4 fruit fly cellular contexts compared by ENCODE assay signal in the genomic region with DNA sequence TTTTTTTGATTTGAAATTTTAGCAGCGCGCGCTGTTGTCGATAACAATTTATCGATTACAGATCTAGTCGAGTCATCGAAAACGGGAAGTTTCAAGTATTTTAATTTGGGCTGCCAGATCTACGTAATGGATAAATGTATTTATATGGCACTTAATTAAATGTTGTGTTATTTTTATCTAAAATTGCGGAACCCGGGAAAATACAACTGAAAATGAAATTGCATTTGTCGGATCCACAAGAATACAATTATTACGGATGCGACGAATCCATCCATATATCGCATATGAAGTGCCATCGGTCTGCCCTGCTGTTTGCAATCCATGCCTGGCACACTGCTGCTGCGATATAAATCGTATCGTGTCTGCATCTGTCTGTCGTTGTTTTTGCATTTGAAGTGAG.
A peak's percentile ranks its signal among the peaks of the same experiment; 100 is the strongest.
TF ChIP-seq lines count a peak whose summit lies in the region.

A gene (plus strand): TSS at position 108 of the 400 bp plus-strand sequence.

TF ChIP-seq in whole organism, adult, 20 proteins besides CTCF, POLR2A, EP300 and RAD21 (continued from another document):
- TF ChIP-seq pad (GFP tag; optimal IDR thresholded peaks at IDR 0.05; lab: Kevin White, UChicago) = peak; percentile 53
- peak; percentile 50 for TF ChIP-seq ovo (GFP tag; optimal IDR thresholded peaks at IDR 0.05; lab: Kevin White, UChicago)
- peak; percentile 55 for TF ChIP-seq CG7101 (tag; optimal IDR thresholded peaks at IDR 0.05; lab: Kevin White, UChicago)

TF ChIP-seq in whole organism, embryonic, 481 proteins besides CTCF, POLR2A, EP300 and RAD21 (continued from another document and continues in another):
- TF ChIP-seq CG17359 (tag; optimal IDR thresholded peaks at IDR 0.05; lab: Kevin White, UChicago) (peak; percentile 26), insv (GFP tag; optimal IDR thresholded peaks at IDR 0.05; lab: Kevin White, UChicago) (peak in 1 of 2 experiments; percentile 8), Neu2 (GFP tag; optimal IDR thresholded peaks at IDR 0.05; lab: Kevin White, UChicago; ENCODE audit: borderline replicate concordance) (no peak), sens-2 (GFP tag; IDR thresholded peaks at IDR 0.05; lab: Robert Waterston, UW) (no peak), CG4282 (GFP tag; optimal IDR thresholded peaks at IDR 0.05; lab: Kevin White, UChicago) (peak; percentile 22), CG15514 (GFP tag; optimal IDR thresholded peaks at IDR 0.05; lab: Kevin White, UChicago) (peak; percentile 84), CG14050 (GFP tag; IDR thresholded peaks at IDR 0.05; lab: Robert Waterston, UW) (0 out of 3 replicates have a peak, but pooled peaks have one; percentile 11), CG7556 (GFP tag; optimal IDR thresholded peaks at IDR 0.05; lab: Kevin White, UChicago) (peak; percentile 23), aop (GFP tag; IDR thresholded peaks at IDR 0.05; lab: Robert Waterston, UW) (no peak), lbe (GFP tag; optimal IDR thresholded peaks at IDR 0.05; lab: Kevin White, UChicago) (peak; percentile 18), Med (GFP tag; lab: Kevin White, UChicago) (peak; percentile 78), Usf (GFP tag; optimal IDR thresholded peaks at IDR 0.05; lab: Kevin White, UChicago) (no peak), CG3847 (GFP tag; IDR thresholded peaks at IDR 0.05; lab: Robert Waterston, UW) (peak; percentile 65), kay (GFP tag; optimal IDR thresholded peaks at IDR 0.05; lab: Kevin White, UChicago) (peak; percentile 20), CG13287 (GFP tag; IDR thresholded peaks at IDR 0.05; lab: Robert Waterston, UW; ENCODE audit: partially characterized antibody) (peak; percentile 88), Six4 (GFP tag; optimal IDR thresholded peaks at IDR 0.05; lab: Kevin White, UChicago) (no peak), HLH3B (GFP tag; IDR thresholded peaks at IDR 0.05; lab: Robert Waterston, UW) (peak; percentile 58), Chrac-16 (GFP tag; optimal IDR thresholded peaks at IDR 0.05; lab: Kevin White, UChicago) (peak; percentile 55), CG15269 (tag; optimal IDR thresholded peaks at IDR 0.05; lab: Kevin White, UChicago) (peak; percentile 48), CG14667 (GFP tag; IDR thresholded peaks at IDR 0.05; lab: Robert Waterston, UW) (no peak), CoRest (tag; optimal IDR thresholded peaks at IDR 0.05; lab: Kevin White, UChicago) (peak; percentile 61), scrt (GFP tag; optimal IDR thresholded peaks at IDR 0.05; lab: Kevin White, UChicago) (no peak), CG3838 (GFP tag; optimal IDR thresholded peaks at IDR 0.05; lab: Kevin White, UChicago) (no peak), pum (GFP tag; optimal IDR thresholded peaks at IDR 0.05; lab: Kevin White, UChicago) (peak; percentile 55), org-1 (GFP tag; optimal IDR thresholded peaks at IDR 0.05; lab: Kevin White, UChicago) (no peak), GATAe (GFP tag; conservative IDR thresholded peaks at IDR 0.05; lab: Robert Waterston, UW) (no peak), da (GFP tag; optimal IDR thresholded peaks at IDR 0.05; lab: Kevin White, UChicago) (no peak), CG32532 (GFP tag; IDR thresholded peaks at IDR 0.05; lab: Robert Waterston, UW) (peak; percentile 54), toy (GFP tag; IDR thresholded peaks at IDR 0.05; lab: Robert Waterston, UW) (no peak), Stat92E (GFP tag; optimal IDR thresholded peaks at IDR 0.05; lab: Kevin White, UChicago) (no peak), trh (GFP tag; optimal IDR thresholded peaks at IDR 0.05; lab: Kevin White, UChicago) (peak; percentile 7), NfI (GFP tag; optimal IDR thresholded peaks at IDR 0.05; lab: Kevin White, UChicago) (peak; percentile 45), CG34224 (GFP tag; IDR thresholded peaks at IDR 0.05; lab: Robert Waterston, UW; ENCODE audit: partially characterized antibody) (peak; percentile 79), Fer3 (tag; optimal IDR thresholded peaks at IDR 0.05; lab: Kevin White, UChicago) (peak; percentile 20), Atf3 (GFP tag; optimal IDR thresholded peaks at IDR 0.05; lab: Kevin White, UChicago) (no peak), CG13775 (GFP tag; optimal IDR thresholded peaks at IDR 0.05; lab: Kevin White, UChicago) (peak; percentile 67), jing (GFP tag; optimal IDR thresholded peaks at IDR 0.05; lab: Kevin White, UChicago) (no peak), z (GFP tag; IDR thresholded peaks at IDR 0.05; lab: Robert Waterston, UW) (no peak), CG31365 (tag; optimal IDR thresholded peaks at IDR 0.05; lab: Kevin White, UChicago) (no peak), gce (GFP tag; IDR thresholded peaks at IDR 0.05; lab: Robert Waterston, UW) (no peak), dpn (GFP tag; optimal IDR thresholded peaks at IDR 0.05; lab: Kevin White, UChicago) (peak; percentile 51 to 58)

TF ChIP-seq in whole organism, prepupa, 60 proteins besides CTCF, POLR2A, EP300 and RAD21 (continued from another document):
- TF ChIP-seq CG10631 (GFP tag; optimal IDR thresholded peaks at IDR 0.05; lab: Kevin White, UChicago) (peak; percentile 74), eg (GFP tag; IDR thresholded peaks at IDR 0.05; lab: Robert Waterston, UW) (peak; percentile 47), esn (GFP tag; optimal IDR thresholded peaks at IDR 0.05; lab: Kevin White, UChicago) (peak; percentile 62), Eip93F (GFP tag; optimal IDR thresholded peaks at IDR 0.05; lab: Kevin White, UChicago) (no peak), Met (GFP tag; optimal IDR thresholded peaks at IDR 0.05; lab: Kevin White, UChicago) (no peak), CG3032 (tag; optimal IDR thresholded peaks at IDR 0.05; lab: Kevin White, UChicago) (peak; percentile 34), lz (GFP tag; optimal IDR thresholded peaks at IDR 0.05; lab: Kevin White, UChicago) (peak; percentile 37), CG3919 (GFP tag; optimal IDR thresholded peaks at IDR 0.05; lab: Kevin White, UChicago) (peak; percentile 55), CG11902 (GFP tag; optimal IDR thresholded peaks at IDR 0.05; lab: Kevin White, UChicago) (peak; percentile 47), CG7368 (GFP tag; optimal IDR thresholded peaks at IDR 0.05; lab: Kevin White, UChicago) (peak; percentile 56), Ets21C (GFP tag; optimal IDR thresholded peaks at IDR 0.05; lab: Kevin White, UChicago) (peak; percentile 53), Hr38 (GFP tag; optimal IDR thresholded peaks at IDR 0.05; lab: Kevin White, UChicago) (no peak), achi (GFP tag; optimal IDR thresholded peaks at IDR 0.05; lab: Kevin White, UChicago) (peak; percentile 43), vri (GFP tag; optimal IDR thresholded peaks at IDR 0.05; lab: Kevin White, UChicago) (no peak), topi (GFP tag; optimal IDR thresholded peaks at IDR 0.05; lab: Kevin White, UChicago) (peak; percentile 60), Hr39 (GFP tag; optimal IDR thresholded peaks at IDR 0.05; lab: Kevin White, UChicago) (peak; percentile 71)

TF ChIP-seq in whole organism, wandering third instar larva, 38 proteins besides CTCF, POLR2A, EP300 and RAD21 (continued from another document):
- TF ChIP-seq Hnf4 (GFP tag; optimal IDR thresholded peaks at IDR 0.05; lab: Kevin White, UChicago) = peak; percentile 75
- TF ChIP-seq fru (GFP tag; optimal IDR thresholded peaks at IDR 0.05; lab: Kevin White, UChicago) = no peak
- TF ChIP-seq Sp1 (GFP tag; optimal IDR thresholded peaks at IDR 0.05; lab: Kevin White, UChicago) = peak; percentile 40
- no peak for TF ChIP-seq Hr83 (GFP tag; optimal IDR thresholded peaks at IDR 0.05; lab: Kevin White, UChicago; ENCODE audit: poor library complexity, severe bottlenecking)
- TF ChIP-seq dsf (GFP tag; optimal IDR thresholded peaks at IDR 0.05; lab: Kevin White, UChicago; ENCODE audit: borderline replicate concordance) = no peak
- TF ChIP-seq sage (GFP tag; optimal IDR thresholded peaks at IDR 0.05; lab: Kevin White, UChicago) = no peak
- TF ChIP-seq usp (GFP tag; optimal IDR thresholded peaks at IDR 0.05; lab: Kevin White, UChicago) = no peak
- TF ChIP-seq brk (GFP tag; optimal IDR thresholded peaks at IDR 0.05; lab: Kevin White, UChicago) = no peak
- no peak for TF ChIP-seq Myc (optimal IDR thresholded peaks at IDR 0.05; lab: Kevin White, UChicago)
- TF ChIP-seq sv (GFP tag; optimal IDR thresholded peaks at IDR 0.05; lab: Kevin White, UChicago) = peak; percentile 7
